Worm (Caenorhabditis elegans) whole organism, mixed stage, embryonic: ENCODE results near the gene T05A8.6.

Source experiments
- bed-3 ChIP-seq: fragments of 200-800 bp; sonication (Bioruptor generic); optimal IDR thresholded peaks from 3 replicates; lab custom pipeline; 2018; ENCODE audit warnings: mild to moderate bottlenecking, missing genetic modification characterization, moderate library complexity, missing compliant biosample characterization
- blmp-1 ChIP-seq: fragments of 150-350 bp; optimal IDR thresholded peaks from 2 replicates; lab custom pipeline; 2014; ENCODE audit warnings: missing biosample characterization, missing genetic modification characterization
- ces-1 ChIP-seq: fragments of 150-350 bp; optimal IDR thresholded peaks from 2 replicates; lab custom pipeline; 2014; ENCODE audit warnings: missing biosample characterization, missing genetic modification reagents, missing genetic modification characterization
- elt-1 ChIP-seq: sonication (generic microtip); optimal IDR thresholded peaks from 2 replicates; lab custom pipeline; 2017; ENCODE audit warnings: missing genetic modification characterization, mild to moderate bottlenecking, missing compliant biosample characterization, antibody characterized with exemption, moderate library complexity, borderline replicate concordance; ENCODE audit not compliant: insufficient read depth
- elt-3 ChIP-seq: fragments of 150-350 bp; optimal IDR thresholded peaks from 2 replicates; lab custom pipeline; 2014; ENCODE audit warnings: missing biosample characterization, missing genetic modification characterization
- hlh-1 ChIP-seq: fragments of 150-350 bp; optimal IDR thresholded peaks from 2 replicates; lab custom pipeline; 2014; ENCODE audit warnings: missing biosample characterization, missing genetic modification reagents, missing genetic modification characterization
- mep-1 ChIP-seq: fragments of 150-350 bp; optimal IDR thresholded peaks from 2 replicates; lab custom pipeline; 2017; ENCODE audit warnings: missing biosample characterization, missing genetic modification reagents, missing genetic modification characterization, inconsistent platforms
- nhr-28 ChIP-seq: fragments of 150-350 bp; optimal IDR thresholded peaks from 2 replicates; lab custom pipeline; 2014; ENCODE audit warnings: missing biosample characterization, missing genetic modification characterization
- nhr-76 ChIP-seq: sonication (generic microtip); optimal IDR thresholded peaks from 2 replicates; lab custom pipeline; 2017; ENCODE audit warnings: missing biosample characterization, missing genetic modification characterization
- sptf-1 ChIP-seq: sonication (generic microtip); optimal IDR thresholded peaks from 2 replicates; lab custom pipeline; 2017; ENCODE audit warnings: mild to moderate bottlenecking, missing genetic modification characterization, moderate library complexity, missing compliant biosample characterization

ce11 chrII:2695079-2695478 is 44.4 kb downstream of the T05A8.6 start:
- TF ChIP-seq mep-1 (tag; lab: Kevin White, UChicago) (no peak), nhr-76 (tag; lab: Kevin White, UChicago) (no peak), bed-3 (no peak), blmp-1 (tag; lab: Kevin White, UChicago) (no peak), hlh-1 (tag; lab: Kevin White, UChicago) (no peak), elt-3 (tag; lab: Kevin White, UChicago) (no peak), nhr-28 (tag; lab: Kevin White, UChicago) (no peak), elt-1 (tag; lab: Kevin White, UChicago) (no peak), ces-1 (peak; percentile 18), sptf-1 (no peak)
